Worm (Caenorhabditis elegans) whole organism, midembryonic: Measurements from ENCODE around the gene Y6E2A.5.
"Not testable (repeated sequence)": the region's sequence is repeated elsewhere in the genome, so short reads cannot be mapped to it uniquely, and the experiment has no call there.

Experiments
- T22C8.4 ChIP-seq: fragments of 200-800 bp; sonication (Bioruptor generic); IDR thresholded peaks from 2 replicates; pipeline ENCODE4 v1.3.6; 2022; ENCODE audit warnings: missing genetic modification characterization, missing compliant biosample characterization
- cog-1 ChIP-seq: sonication (generic microtip); optimal IDR thresholded peaks from 2 replicates; lab custom pipeline; 2016; ENCODE audit warnings: missing genetic modification characterization, missing compliant biosample characterization
- flt-1 ChIP-seq: fragments of 200-800 bp; sonication (Bioruptor generic); IDR thresholded peaks from 2 replicates; pipeline ENCODE4 v1.3.6; 2022; ENCODE audit warnings: missing genetic modification characterization, missing compliant biosample characterization
- klf-2 ChIP-seq: fragments of 200-800 bp; sonication (Bioruptor generic); conservative IDR thresholded peaks from 2 replicates; pipeline ENCODE4 v1.3.6; 2022; ENCODE audit warnings: missing genetic modification reagents, missing genetic modification characterization, missing compliant biosample characterization
- med-1 ChIP-seq: sonication (generic microtip); optimal IDR thresholded peaks from 2 replicates; lab custom pipeline; 2017; ENCODE audit warnings: missing genetic modification characterization, mild to moderate bottlenecking, missing compliant biosample characterization, antibody characterized with exemption, missing genetic modification reagents; ENCODE audit not compliant: insufficient read depth
- ref-1 ChIP-seq: fragments of 200-800 bp; sonication (Bioruptor generic); conservative IDR thresholded peaks from 2 replicates; pipeline ENCODE4 v1.3.6; 2022; ENCODE audit warnings: missing genetic modification reagents, missing genetic modification characterization, missing compliant biosample characterization
- tab-1 ChIP-seq: fragments of 200-800 bp; sonication (Bioruptor generic); IDR thresholded peaks from 2 replicates; pipeline ENCODE4 v1.3.6; 2022; ENCODE audit warnings: missing genetic modification characterization, missing compliant biosample characterization
- ztf-23 ChIP-seq: fragments of 200-800 bp; sonication (Bioruptor generic); IDR thresholded peaks from 2 replicates; pipeline ENCODE4 v1.3.6; 2022; ENCODE audit warnings: missing genetic modification reagents, missing genetic modification characterization, missing compliant biosample characterization
- ztf-29 ChIP-seq: fragments of 200-800 bp; sonication (Bioruptor generic); IDR thresholded peaks from 2 replicates; pipeline ENCODE4 v1.3.6; 2022; ENCODE audit warnings: missing genetic modification reagents, missing genetic modification characterization, missing compliant biosample characterization

Gene Y6E2A.5

DNA sequence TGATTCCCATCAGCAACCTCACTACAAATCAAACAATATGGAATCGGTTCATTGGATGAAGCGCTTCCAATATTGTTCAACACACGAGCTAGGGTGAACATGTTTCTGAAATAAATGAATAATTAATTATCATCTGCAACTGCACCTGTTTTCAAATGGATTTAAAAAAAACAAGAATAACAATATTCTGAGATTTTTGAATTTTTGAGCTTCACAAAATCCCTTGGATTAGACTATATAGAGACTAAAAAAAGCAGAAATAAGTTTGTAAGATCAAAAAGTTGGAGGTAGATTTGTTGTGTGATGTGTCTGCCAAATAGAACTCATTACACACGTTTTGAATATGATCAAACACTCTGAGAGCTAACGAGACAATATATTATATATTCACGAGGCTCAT lies 18.7 kb downstream of the Y6E2A.5 start, which contains the start of gene nhr-199:
Gene nhr-199, minus strand, starts transcription at position 101 of the 400 bp plus-strand sequence.
- TF ChIP-seq klf-2 (GFP tag; lab: Robert Waterston, UW): no peak
- TF ChIP-seq ref-1: no peak
- TF ChIP-seq flt-1 (GFP tag; lab: Robert Waterston, UW): no peak
- no peak for TF ChIP-seq ztf-23 (GFP tag; lab: Robert Waterston, UW)

DNA sequence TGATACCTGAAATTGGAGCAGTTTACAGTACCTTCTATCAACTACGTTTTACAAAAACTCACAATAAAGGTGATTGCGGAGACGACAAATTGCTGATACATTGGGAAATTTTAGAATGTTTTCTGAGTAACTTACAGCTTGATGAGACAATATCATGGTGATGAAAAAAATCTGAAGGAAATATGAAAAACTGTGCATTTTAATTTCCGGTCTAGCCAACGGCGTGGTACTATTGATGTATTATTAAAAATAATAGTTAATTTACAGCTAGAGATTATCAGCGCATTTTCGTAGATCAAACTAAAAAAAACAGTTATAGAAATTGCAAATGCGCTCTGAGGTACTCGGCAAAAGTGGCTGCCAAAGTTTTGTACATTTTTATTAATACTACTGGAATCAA lies 20.4 kb downstream of the Y6E2A.5 start, which contains the start of gene srx-29:
Gene srx-29, minus strand, starts transcription at position 101 of the 400 bp plus-strand sequence.
- no peak for TF ChIP-seq ztf-23 (GFP tag; lab: Robert Waterston, UW)
- no peak for TF ChIP-seq klf-2 (GFP tag; lab: Robert Waterston, UW)
- no peak for TF ChIP-seq ztf-29 (GFP tag; lab: Robert Waterston, UW)
- TF ChIP-seq ref-1: no peak
- TF ChIP-seq med-1 (GFP tag; lab: Kevin White, UChicago): no peak
- no peak for TF ChIP-seq T22C8.4
- no peak for TF ChIP-seq flt-1 (GFP tag; lab: Robert Waterston, UW)
- no peak for TF ChIP-seq tab-1 (GFP tag; lab: Robert Waterston, UW)
- TF ChIP-seq cog-1 (tag; lab: Kevin White, UChicago): no peak

DNA sequence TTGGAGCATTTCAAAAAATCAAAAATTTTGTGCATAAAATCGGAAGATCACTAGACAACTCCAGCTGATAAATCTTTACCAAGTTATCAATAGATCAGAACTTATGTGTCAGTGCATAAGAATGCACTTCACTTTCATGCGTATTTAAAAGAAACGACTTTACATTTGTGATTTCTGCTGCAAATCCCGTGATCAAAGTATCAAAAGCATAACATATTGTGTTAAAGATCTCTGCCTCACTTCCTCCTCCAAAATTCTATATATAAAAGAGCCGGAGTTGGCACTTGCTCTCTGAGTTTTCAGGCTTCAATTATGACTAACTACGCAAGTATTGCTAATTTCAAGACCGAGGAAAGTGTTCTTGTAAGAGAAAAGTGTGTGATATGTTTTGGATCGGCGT lies 24.8 kb downstream of the Y6E2A.5 start, which contains the start of gene nhr-198:
Gene nhr-198, plus strand, starts transcription at position 313 of the 400 bp plus-strand sequence.
- TF ChIP-seq T22C8.4 (no peak), ref-1 (no peak), tab-1 (GFP tag; lab: Robert Waterston, UW) (no peak), ztf-23 (GFP tag; lab: Robert Waterston, UW) (no peak), flt-1 (GFP tag; lab: Robert Waterston, UW) (no peak), cog-1 (tag; lab: Kevin White, UChicago) (no peak), med-1 (GFP tag; lab: Kevin White, UChicago) (no peak), klf-2 (GFP tag; lab: Robert Waterston, UW) (no peak), ztf-29 (GFP tag; lab: Robert Waterston, UW) (no peak)

DNA sequence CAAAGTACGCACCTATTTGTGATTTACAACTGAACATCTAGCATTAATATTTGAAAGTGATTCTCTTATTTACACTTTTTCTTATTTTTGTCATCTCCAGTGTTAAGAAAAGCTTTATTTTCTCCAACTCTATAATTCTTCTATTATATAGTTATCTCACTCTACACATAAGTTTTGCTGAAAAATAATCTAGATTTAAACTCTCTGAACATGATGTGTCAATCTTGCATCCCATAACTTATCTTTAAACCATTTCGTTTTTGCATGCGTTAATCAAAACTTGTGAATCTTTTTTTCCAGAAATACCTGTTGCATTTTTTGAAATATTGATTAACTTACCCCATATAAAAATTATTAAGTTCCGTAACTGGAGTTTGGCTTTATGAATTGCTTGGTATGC lies 28.5 kb downstream of the Y6E2A.5 start, which contains the start of gene nhr-268:
Gene nhr-268, plus strand, starts transcription at position 301 of the 400 bp plus-strand sequence.
- TF ChIP-seq tab-1 (GFP tag; lab: Robert Waterston, UW): no peak
- TF ChIP-seq ref-1: no peak
- TF ChIP-seq ztf-23 (GFP tag; lab: Robert Waterston, UW): no peak
- TF ChIP-seq ztf-29 (GFP tag; lab: Robert Waterston, UW): no peak
- no peak for TF ChIP-seq med-1 (GFP tag; lab: Kevin White, UChicago)
- no peak for TF ChIP-seq T22C8.4
- TF ChIP-seq klf-2 (GFP tag; lab: Robert Waterston, UW): no peak
- TF ChIP-seq cog-1 (tag; lab: Kevin White, UChicago): no peak
- TF ChIP-seq flt-1 (GFP tag; lab: Robert Waterston, UW): no peak

DNA sequence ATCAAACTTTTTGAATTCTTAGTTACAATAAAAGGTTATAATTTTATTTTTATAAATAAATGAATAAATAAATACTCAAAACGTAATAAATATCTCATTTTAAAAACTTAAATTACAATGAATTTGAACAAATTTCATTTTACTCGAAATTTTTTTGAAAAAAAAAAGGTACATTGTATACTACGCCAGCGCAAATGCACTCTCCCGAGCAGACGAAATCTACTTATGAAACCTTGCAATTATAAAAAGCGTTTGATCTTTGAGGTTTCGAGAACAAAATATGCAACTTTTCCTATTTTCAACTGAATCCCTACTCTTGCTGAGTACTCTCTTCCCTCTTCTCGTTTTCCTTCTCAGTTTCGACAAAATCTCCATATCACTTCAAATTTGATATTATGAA lies 30.8 kb downstream of the Y6E2A.5 start, which contains the start of gene nhr-197:
Gene nhr-197, plus strand, starts transcription at position 301 of the 400 bp plus-strand sequence.
- TF ChIP-seq ref-1: no peak
- TF ChIP-seq ztf-29 (GFP tag; lab: Robert Waterston, UW): no peak
- no peak for TF ChIP-seq T22C8.4
- TF ChIP-seq klf-2 (GFP tag; lab: Robert Waterston, UW): no peak
- TF ChIP-seq tab-1 (GFP tag; lab: Robert Waterston, UW): no peak
- TF ChIP-seq flt-1 (GFP tag; lab: Robert Waterston, UW): no peak
- TF ChIP-seq ztf-23 (GFP tag; lab: Robert Waterston, UW): no peak
- no peak for TF ChIP-seq med-1 (GFP tag; lab: Kevin White, UChicago)
- TF ChIP-seq cog-1 (tag; lab: Kevin White, UChicago): no peak

DNA sequence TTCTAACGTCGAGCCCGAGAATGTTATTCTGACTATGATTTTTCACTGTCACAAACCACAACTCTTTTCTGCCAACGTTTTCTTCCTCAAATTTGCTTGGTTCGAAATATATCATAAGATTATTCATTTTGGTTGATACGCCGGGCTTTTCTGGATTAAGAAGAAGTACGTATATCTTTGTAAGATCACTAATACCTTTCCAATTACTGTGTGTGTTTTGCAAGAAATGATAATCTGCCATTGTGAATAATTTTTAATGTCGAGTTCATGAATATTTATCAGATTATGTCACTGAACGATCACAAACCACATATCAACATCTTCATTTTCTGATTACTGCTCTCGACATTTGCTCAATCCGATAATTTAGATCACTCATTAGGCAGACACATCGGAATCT lies 32.9 kb downstream of the Y6E2A.5 start, which contains the start of gene nhr-196:
Gene nhr-196, plus strand, starts transcription at position 118 of the 400 bp plus-strand sequence.
- no peak for TF ChIP-seq tab-1 (GFP tag; lab: Robert Waterston, UW)
- TF ChIP-seq cog-1 (tag; lab: Kevin White, UChicago): no peak

DNA sequence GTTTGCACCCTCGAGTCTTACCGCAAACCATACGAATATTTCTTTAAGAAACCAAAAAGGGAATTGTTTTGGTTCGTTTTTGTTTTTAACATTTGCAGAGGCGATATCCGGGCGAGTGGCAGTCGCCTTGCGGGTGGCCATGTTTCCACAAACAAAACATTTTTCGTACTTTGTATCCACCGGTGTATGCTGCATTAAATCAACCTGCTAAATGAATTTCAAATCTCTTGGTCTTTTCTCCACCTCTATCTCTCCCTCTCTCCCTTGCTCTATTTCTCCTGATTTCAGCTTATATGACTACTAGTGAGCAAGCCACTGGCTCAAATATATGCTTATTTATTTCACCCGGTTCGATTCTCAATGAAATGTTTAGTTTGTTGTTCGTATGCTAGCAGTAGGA lies 41.2 kb downstream of the Y6E2A.5 start, which contains the start of gene nhr-52:
Gene nhr-52, plus strand, starts transcription at position 301 of the 400 bp plus-strand sequence.
- no peak for TF ChIP-seq ztf-29 (GFP tag; lab: Robert Waterston, UW)
- no peak for TF ChIP-seq ztf-23 (GFP tag; lab: Robert Waterston, UW)
- TF ChIP-seq T22C8.4: no peak
- no peak for TF ChIP-seq ref-1
- TF ChIP-seq tab-1 (GFP tag; lab: Robert Waterston, UW): no peak

DNA sequence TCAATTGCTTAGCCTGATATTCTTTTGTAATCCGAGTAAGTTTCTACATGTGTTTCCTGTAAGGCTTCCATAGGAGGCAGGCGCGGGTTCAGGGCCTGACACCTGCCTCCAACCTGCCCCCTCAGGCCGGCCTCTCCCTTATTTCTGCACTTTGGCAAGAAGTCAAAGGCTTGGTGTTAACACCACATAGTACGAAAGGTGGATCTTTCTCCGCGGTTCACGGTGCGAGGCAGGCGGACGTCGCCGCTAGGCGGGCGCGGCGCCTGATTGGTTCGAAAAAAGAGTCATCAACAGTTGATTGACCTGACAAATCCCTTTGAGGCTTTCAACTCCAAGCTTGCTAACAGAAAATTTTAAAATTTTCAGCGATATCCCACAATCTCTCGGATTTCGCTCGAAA lies 43.6 kb downstream of the Y6E2A.5 start:
- 0 out of 2 replicates have a peak, but pooled peaks have one; percentile 22 for TF ChIP-seq tab-1 (GFP tag; lab: Robert Waterston, UW)
- TF ChIP-seq ref-1: no peak

DNA sequence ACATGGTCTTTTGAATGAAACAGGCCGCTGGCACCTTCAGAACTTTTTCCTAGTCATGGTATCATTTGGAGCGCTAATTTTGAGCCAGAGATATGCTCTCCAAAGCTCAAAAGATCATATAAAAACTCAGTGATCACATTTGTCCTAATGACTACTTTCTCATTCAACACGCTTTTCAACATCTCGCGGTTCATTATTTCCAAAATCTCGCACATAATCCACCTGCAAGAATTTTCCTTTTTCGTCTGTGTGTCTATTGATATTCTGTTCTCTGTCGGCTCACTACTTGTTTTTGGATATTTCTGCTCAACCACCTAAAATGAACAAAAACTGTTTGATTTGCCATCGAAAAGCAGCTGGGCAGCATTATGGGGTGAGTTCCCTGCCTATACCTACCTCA lies 44.8 kb downstream of the Y6E2A.5 start, which contains the start of gene nhr-51:
Gene nhr-51, plus strand, starts transcription at position 301 of the 400 bp plus-strand sequence.
- no peak for TF ChIP-seq flt-1 (GFP tag; lab: Robert Waterston, UW)

DNA sequence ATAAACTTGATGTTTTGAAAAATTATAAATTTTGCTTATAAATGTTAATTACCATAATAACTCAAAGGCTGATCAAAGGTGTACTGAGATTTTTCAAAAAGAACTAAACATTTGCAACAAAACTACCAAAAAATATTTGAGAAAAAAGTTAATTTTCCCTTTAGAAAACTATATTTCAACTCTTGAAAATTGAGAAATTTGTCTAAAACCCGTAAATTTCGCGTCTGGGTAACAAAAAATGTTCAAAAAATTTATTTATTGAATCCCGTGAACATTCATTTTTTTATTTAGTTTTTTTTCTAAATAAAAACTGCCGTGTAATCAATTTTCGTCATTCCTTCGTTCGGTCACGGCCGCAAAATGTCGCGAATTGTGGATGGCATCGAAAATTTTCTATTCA lies 48.3 kb downstream of the Y6E2A.5 start, which contains the start of gene K06B4.15:
Gene K06B4.15, plus strand, starts transcription at position 301 of the 400 bp plus-strand sequence.
- TF ChIP-seq klf-2 (GFP tag; lab: Robert Waterston, UW); tab-1 (GFP tag; lab: Robert Waterston, UW); ref-1: not testable (repeated sequence)

DNA sequence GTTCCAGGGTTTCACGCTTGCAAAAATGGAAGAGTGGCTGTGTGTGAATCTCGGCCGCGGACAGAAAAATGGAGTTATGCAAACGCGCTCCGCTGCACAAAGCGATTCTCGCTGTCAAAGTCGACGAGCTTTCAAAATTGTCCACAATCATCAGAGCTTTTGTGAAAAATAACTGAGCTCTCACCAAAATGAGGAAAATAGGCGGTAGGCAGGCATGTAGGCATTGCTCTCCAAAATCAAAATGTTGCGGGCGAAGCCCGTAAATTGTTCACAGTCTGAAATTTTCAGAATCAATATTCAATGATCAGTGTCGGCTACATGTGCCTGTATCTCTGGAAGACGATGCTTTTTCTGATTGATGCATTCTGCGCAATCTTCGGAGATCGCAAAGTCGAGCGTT lies 49.6 kb downstream of the Y6E2A.5 start, which contains the start of gene K06B4.4:
Gene K06B4.4, plus strand, starts transcription at position 301 of the 400 bp plus-strand sequence.
- no peak for TF ChIP-seq T22C8.4
- TF ChIP-seq ref-1: no peak
- no peak for TF ChIP-seq ztf-29 (GFP tag; lab: Robert Waterston, UW)
